Fruit fly (Drosophila melanogaster) whole organism, embryonic: ENCODE data around the gene CG12010.

Source experiments
- Atf3 ChIP-seq: fragments of 200-800 bp; sonication (Bioruptor generic); optimal IDR thresholded peaks from 3 replicates; lab custom pipeline; 2016; ENCODE audit warnings: missing biosample characterization, missing genetic modification characterization
- Bgb ChIP-seq: fragments of 200-800 bp; sonication (Bioruptor generic); IDR thresholded peaks from 2 replicates; pipeline ENCODE4 v1.3.6; 2022; ENCODE audit warnings: missing biosample characterization, missing genetic modification characterization; ENCODE audit not compliant: partially characterized antibody
- CG10274 ChIP-seq: fragments of 200-800 bp; sonication (Bioruptor generic); optimal IDR thresholded peaks from 3 replicates; lab custom pipeline; 2017; ENCODE audit warnings: missing biosample characterization, mild to moderate bottlenecking, missing genetic modification characterization
- CG10654 ChIP-seq: fragments of 200-800 bp; sonication (Bioruptor generic); optimal IDR thresholded peaks from 2 replicates; lab custom pipeline; 2016; ENCODE audit warnings: missing biosample characterization, missing genetic modification characterization
- CG14014 ChIP-seq: fragments of 200-800 bp; sonication (Bioruptor generic); IDR thresholded peaks from 2 replicates; pipeline ENCODE4 v1.3.6; 2022; ENCODE audit warnings: missing biosample characterization, missing genetic modification characterization
- CG14441 ChIP-seq: fragments of 200-800 bp; sonication (Bioruptor generic); IDR thresholded peaks from 2 replicates; pipeline ENCODE4 v1.3.6; 2022; ENCODE audit warnings: missing biosample characterization, missing genetic modification characterization
- CG15269 ChIP-seq: fragments of 200-800 bp; sonication (Bioruptor generic); optimal IDR thresholded peaks from 2 replicates; lab custom pipeline; 2018; ENCODE audit warnings: missing biosample characterization, mild to moderate bottlenecking, missing genetic modification characterization, moderate library complexity
- CG1602 ChIP-seq: fragments of 200-800 bp; sonication (Bioruptor generic); optimal IDR thresholded peaks from 3 replicates; lab custom pipeline; 2016; ENCODE audit warnings: missing biosample characterization, missing genetic modification characterization
- CG17186 ChIP-seq: fragments of 200-800 bp; sonication (Bioruptor generic); optimal IDR thresholded peaks from 3 replicates; lab custom pipeline; 2017; ENCODE audit warnings: missing biosample characterization, missing genetic modification reagents, missing genetic modification characterization
- CG17361 ChIP-seq: fragments of 200-800 bp; sonication (Bioruptor generic); IDR thresholded peaks from 3 replicates; pipeline ENCODE4 v1.3.6; 2022; ENCODE audit warnings: missing biosample characterization, missing genetic modification characterization
- CG18262 ChIP-seq: fragments of 200-800 bp; optimal IDR thresholded peaks from 3 replicates; lab custom pipeline; 2019; ENCODE audit warnings: missing biosample characterization, mild to moderate bottlenecking, missing genetic modification characterization, moderate library complexity
- CG18764 ChIP-seq: fragments of 200-800 bp; sonication (Bioruptor generic); optimal IDR thresholded peaks from 3 replicates; lab custom pipeline; 2016; ENCODE audit warnings: missing biosample characterization, missing genetic modification characterization
- CG2712 ChIP-seq: fragments of 200-800 bp; optimal IDR thresholded peaks from 3 replicates; lab custom pipeline; 2019; ENCODE audit warnings: missing biosample characterization, mild to moderate bottlenecking, missing genetic modification characterization, moderate library complexity
- CG30403 ChIP-seq: fragments of 200-800 bp; sonication (Bioruptor generic); optimal IDR thresholded peaks from 3 replicates; lab custom pipeline; 2016; ENCODE audit warnings: missing biosample characterization, missing genetic modification characterization
- CG31224 ChIP-seq: fragments of 200-800 bp; sonication (Bioruptor generic); IDR thresholded peaks from 2 replicates; pipeline ENCODE4 v1.3.6; 2022; ENCODE audit warnings: missing biosample characterization, missing genetic modification characterization
- CG32772 ChIP-seq: fragments of 200-800 bp; sonication (Bioruptor generic); IDR thresholded peaks from 2 replicates; pipeline ENCODE4 v1.3.6; 2022; ENCODE audit warnings: missing biosample characterization, missing genetic modification characterization
- CG4404 ChIP-seq: fragments of 200-800 bp; sonication (Bioruptor generic); IDR thresholded peaks from 2 replicates; pipeline ENCODE4 v1.3.6; 2022; ENCODE audit warnings: missing biosample characterization, missing genetic modification characterization
- CG4424 ChIP-seq: fragments of 200-800 bp; sonication (Bioruptor generic); optimal IDR thresholded peaks from 3 replicates; lab custom pipeline; 2016; ENCODE audit warnings: missing biosample characterization, missing genetic modification characterization
- CG5180 ChIP-seq: fragments of 200-800 bp; sonication (Bioruptor generic); optimal IDR thresholded peaks from 3 replicates; lab custom pipeline; 2017; ENCODE audit warnings: missing biosample characterization, missing genetic modification characterization, mild to moderate bottlenecking, moderate library complexity, missing genetic modification reagents
- CG7556 ChIP-seq: fragments of 200-800 bp; sonication (Bioruptor generic); optimal IDR thresholded peaks from 2 replicates; lab custom pipeline; 2017; ENCODE audit warnings: missing biosample characterization, mild to moderate bottlenecking, missing genetic modification characterization
- CG7745 ChIP-seq: fragments of 200-800 bp; sonication (Bioruptor generic); optimal IDR thresholded peaks from 2 replicates; lab custom pipeline; 2018; ENCODE audit warnings: missing biosample characterization, mild to moderate bottlenecking, missing genetic modification characterization, moderate library complexity
- CG9437 ChIP-seq: fragments of 200-800 bp; sonication (Bioruptor generic); optimal IDR thresholded peaks from 2 replicates; lab custom pipeline; 2018; ENCODE audit warnings: missing biosample characterization, mild to moderate bottlenecking, missing genetic modification characterization
- CG9727 ChIP-seq: fragments of 200-800 bp; sonication (Bioruptor generic); optimal IDR thresholded peaks from 3 replicates; lab custom pipeline; 2017; ENCODE audit warnings: missing biosample characterization, mild to moderate bottlenecking, missing genetic modification characterization
- CG9876 ChIP-seq: fragments of 200-800 bp; sonication (Bioruptor generic); optimal IDR thresholded peaks from 2 replicates; lab custom pipeline; 2016; ENCODE audit warnings: missing biosample characterization, missing genetic modification characterization
- Dad ChIP-seq: fragments of 200-800 bp; sonication (Bioruptor generic); optimal IDR thresholded peaks from 3 replicates; lab custom pipeline; 2016; ENCODE audit warnings: missing biosample characterization, missing genetic modification characterization
- Deaf1 ChIP-seq: fragments of 200-800 bp; optimal IDR thresholded peaks from 3 replicates; lab custom pipeline; 2019; ENCODE audit warnings: missing biosample characterization, mild to moderate bottlenecking, missing genetic modification characterization, moderate library complexity
- Dp ChIP-seq: fragments of 200-800 bp; sonication (Bioruptor generic); optimal IDR thresholded peaks from 2 replicates; lab custom pipeline; 2018; ENCODE audit warnings: missing biosample characterization, mild to moderate bottlenecking, missing genetic modification characterization, moderate library complexity
- Fer3 ChIP-seq: fragments of 200-800 bp; sonication (Bioruptor generic); optimal IDR thresholded peaks from 2 replicates; lab custom pipeline; 2018; ENCODE audit warnings: missing biosample characterization, mild to moderate bottlenecking, missing genetic modification characterization, moderate library complexity
- Gsc ChIP-seq: fragments of 200-800 bp; sonication (Bioruptor generic); IDR thresholded peaks from 2 replicates; pipeline ENCODE4 v1.3.6; 2022; ENCODE audit warnings: missing biosample characterization, missing genetic modification characterization
- H2.0 ChIP-seq: fragments of 200-800 bp; sonication (Bioruptor generic); IDR thresholded peaks from 2 replicates; pipeline ENCODE4 v1.3.6; 2022; ENCODE audit warnings: missing biosample characterization, missing genetic modification characterization
- HLH3B ChIP-seq: fragments of 200-800 bp; sonication (Bioruptor generic); IDR thresholded peaks from 2 replicates; pipeline ENCODE4 v1.3.6; 2022; ENCODE audit warnings: missing biosample characterization, missing genetic modification characterization
- NK7.1 ChIP-seq: fragments of 200-800 bp; sonication (Bioruptor generic); optimal IDR thresholded peaks from 3 replicates; lab custom pipeline; 2016; ENCODE audit warnings: missing biosample characterization, missing genetic modification characterization
- Optix ChIP-seq: fragments of 200-800 bp; sonication (Bioruptor generic); IDR thresholded peaks from 3 replicates; pipeline ENCODE4 v1.3.6; 2022; ENCODE audit warnings: missing biosample characterization, missing genetic modification characterization
- Ptx1 ChIP-seq: fragments of 200-800 bp; sonication (Bioruptor generic); IDR thresholded peaks from 2 replicates; pipeline ENCODE4 v1.3.6; 2022; ENCODE audit warnings: missing biosample characterization, missing genetic modification characterization
- Rx ChIP-seq: fragments of 200-800 bp; sonication (Bioruptor generic); IDR thresholded peaks from 2 replicates; pipeline ENCODE4 v1.3.6; 2022; ENCODE audit warnings: missing biosample characterization, missing genetic modification characterization
- Side ChIP-seq: fragments of 200-800 bp; sonication (Bioruptor generic); optimal IDR thresholded peaks from 2 replicates; lab custom pipeline; 2016; ENCODE audit warnings: missing biosample characterization, missing genetic modification characterization
- Sox100B ChIP-seq: fragments of 200-800 bp; sonication (Bioruptor generic); optimal IDR thresholded peaks from 3 replicates; lab custom pipeline; 2018; ENCODE audit warnings: missing biosample characterization, mild to moderate bottlenecking, missing genetic modification characterization
- Sox102F ChIP-seq: fragments of 200-800 bp; sonication (Bioruptor generic); optimal IDR thresholded peaks from 2 replicates; lab custom pipeline; 2018; ENCODE audit warnings: missing biosample characterization, mild to moderate bottlenecking, missing genetic modification characterization, moderate library complexity
- Stat92E ChIP-seq, 3 experiments: fragments of >200 bp in 2 of 3; fragments of 200-800 bp in 1 of 3; sonication (Bioruptor generic) in 1 of 3; optimal IDR thresholded peaks; 2 replicates each; lab custom pipeline; 2017 to 2019; ENCODE audit warnings: missing biosample characterization in 3 of 3, missing genetic modification characterization in 3 of 3, mild to moderate bottlenecking in 1 of 3, moderate library complexity in 1 of 3
- ara ChIP-seq: fragments of 200-800 bp; sonication (Bioruptor generic); IDR thresholded peaks from 2 replicates; pipeline ENCODE4 v1.3.6; 2022; ENCODE audit warnings: missing biosample characterization, missing genetic modification characterization
- br ChIP-seq: fragments of >200 bp; optimal IDR thresholded peaks from 2 replicates; lab custom pipeline; 2017
- chm ChIP-seq: fragments of 200-800 bp; sonication (Bioruptor generic); IDR thresholded peaks from 2 replicates; pipeline ENCODE4 v1.3.6; 2022; ENCODE audit warnings: missing biosample characterization, missing genetic modification characterization
- corto ChIP-seq: fragments of 200-800 bp; sonication (Bioruptor generic); optimal IDR thresholded peaks from 2 replicates; lab custom pipeline; 2016; ENCODE audit warnings: missing biosample characterization, mild to moderate bottlenecking, missing genetic modification characterization, moderate library complexity
- dmrt99B ChIP-seq: fragments of 200-800 bp; sonication (Bioruptor generic); optimal IDR thresholded peaks from 2 replicates; lab custom pipeline; 2018; ENCODE audit warnings: missing biosample characterization, mild to moderate bottlenecking, missing genetic modification characterization, moderate library complexity
- dysf ChIP-seq: fragments of 200-800 bp; sonication (Bioruptor generic); IDR thresholded peaks from 3 replicates; pipeline ENCODE4 v1.3.6; 2022; ENCODE audit warnings: missing biosample characterization, missing genetic modification characterization
- kay ChIP-seq: fragments of 200-800 bp; sonication (Bioruptor generic); optimal IDR thresholded peaks from 2 replicates; lab custom pipeline; 2016; ENCODE audit warnings: missing biosample characterization, missing genetic modification characterization
- lbe ChIP-seq: fragments of 200-800 bp; sonication (Bioruptor generic); optimal IDR thresholded peaks from 2 replicates; lab custom pipeline; 2016; ENCODE audit warnings: missing biosample characterization, mild to moderate bottlenecking, missing genetic modification characterization
- ranshi ChIP-seq: fragments of 200-800 bp; sonication (Bioruptor generic); IDR thresholded peaks from 2 replicates; pipeline ENCODE4 v1.3.6; 2022; ENCODE audit warnings: missing biosample characterization, missing genetic modification characterization
- repo ChIP-seq: fragments of 200-800 bp; sonication (Bioruptor generic); optimal IDR thresholded peaks from 2 replicates; lab custom pipeline; 2016; ENCODE audit warnings: missing biosample characterization, missing genetic modification characterization
- sens ChIP-seq: fragments of 200-800 bp; sonication (Bioruptor generic); peaks from one replicate; lab custom pipeline; 2016; ENCODE audit warnings: missing biosample characterization, missing genetic modification characterization
- zen ChIP-seq: fragments of 200-800 bp; sonication (Bioruptor generic); optimal IDR thresholded peaks from 3 replicates; lab custom pipeline; 2018; ENCODE audit warnings: missing biosample characterization, mild to moderate bottlenecking, missing genetic modification characterization, moderate library complexity
- zen2 ChIP-seq: fragments of 200-800 bp; sonication (Bioruptor generic); IDR thresholded peaks from 3 replicates; pipeline ENCODE4 v1.3.6; 2022; ENCODE audit warnings: missing biosample characterization, missing genetic modification characterization; ENCODE audit not compliant: partially characterized antibody

The CG12010 gene

DNA sequence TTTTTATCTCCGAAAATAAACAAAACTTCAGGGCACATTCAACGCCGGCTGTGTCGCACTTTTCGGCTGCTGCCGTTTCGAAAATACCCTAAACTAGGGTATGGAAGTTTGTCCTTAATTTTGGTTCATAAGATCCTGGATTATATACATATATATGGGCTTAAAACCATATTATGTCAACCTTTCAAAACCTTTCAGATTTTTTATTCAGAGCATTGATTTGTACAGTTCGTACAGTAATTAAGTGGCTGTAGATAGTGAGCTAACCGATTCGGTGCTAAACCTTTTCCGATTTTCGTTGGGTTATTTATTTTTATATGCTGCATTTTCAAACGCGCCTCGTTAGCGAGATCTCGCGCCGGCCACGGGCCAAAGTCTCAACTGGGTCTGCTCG, 15.6 kb downstream of the CG12010 start (continued):
- peak; percentile 1 for TF ChIP-seq CG15269 (tag; lab: Kevin White, UChicago)
- peak; percentile 13 for TF ChIP-seq CG9727 (GFP tag; lab: Kevin White, UChicago)
- peak; percentile 82 for TF ChIP-seq sens
- TF ChIP-seq Dp (GFP tag; lab: Kevin White, UChicago) = no peak
- TF ChIP-seq CG17361 (GFP tag; lab: Robert Waterston, UW) = peak; percentile 83
- peak; percentile 18 for TF ChIP-seq Sox102F
- peak; percentile 27 for TF ChIP-seq CG9437
- no peak for TF ChIP-seq zen2 (GFP tag; lab: Robert Waterston, UW)
- peak; percentile 12 for TF ChIP-seq kay (GFP tag; lab: Kevin White, UChicago)
- TF ChIP-seq CG32772 = peak; percentile 23; the same call in 1 of the 2 replicates
- TF ChIP-seq ranshi (GFP tag; lab: Robert Waterston, UW) = peak; percentile 60
- TF ChIP-seq CG7556 = peak; percentile 68
- TF ChIP-seq CG4404 = 0 out of 2 replicates have a peak, but pooled peaks have one; percentile 12
- peak; percentile 84 for TF ChIP-seq CG18262 (tag; lab: Kevin White, UChicago)
- TF ChIP-seq CG30403 (GFP tag; lab: Kevin White, UChicago) = peak; percentile 63
- peak; percentile 3 for TF ChIP-seq CG18764 (GFP tag; lab: Kevin White, UChicago)
- TF ChIP-seq br (lab: Kevin White, UChicago) = no peak
- TF ChIP-seq Stat92E (GFP tag; optimal IDR thresholded peaks at IDR 0.05; lab: Kevin White, UChicago) = no peak
- peak; percentile 37 for TF ChIP-seq CG10654 (GFP tag; lab: Kevin White, UChicago)
- TF ChIP-seq CG2712 (tag; lab: Kevin White, UChicago) = peak; percentile 76
- no peak for TF ChIP-seq CG14014 (GFP tag; lab: Robert Waterston, UW)
- TF ChIP-seq CG1602 (GFP tag; lab: Kevin White, UChicago) = peak; percentile 28
- TF ChIP-seq CG10274 (GFP tag; lab: Kevin White, UChicago) = peak; percentile 24
- peak; percentile 13 for TF ChIP-seq zen (tag; lab: Kevin White, UChicago)
- TF ChIP-seq dysf = peak; percentile 66; the same call in 2 of the 3 replicates
- TF ChIP-seq HLH3B (GFP tag; lab: Robert Waterston, UW) = peak; percentile 54; the same call in 1 of the 2 replicates
- 0 out of 2 replicates have a peak, but pooled peaks have one; percentile 23 for TF ChIP-seq H2.0 (GFP tag; lab: Robert Waterston, UW)
- peak; percentile 31 for TF ChIP-seq Dad (GFP tag; lab: Kevin White, UChicago)
- no peak for TF ChIP-seq chm (GFP tag; lab: Robert Waterston, UW)
- no peak for TF ChIP-seq repo
- TF ChIP-seq Sox100B (GFP tag; lab: Kevin White, UChicago) = peak; percentile 77
- TF ChIP-seq dmrt99B (tag; lab: Kevin White, UChicago) = peak; percentile 73
- TF ChIP-seq CG9876 (GFP tag; lab: Kevin White, UChicago) = no peak
- peak; percentile 28; the same call in 1 of the 2 replicates for TF ChIP-seq Rx
- TF ChIP-seq NK7.1 = peak; percentile 4
- peak; percentile 40 for TF ChIP-seq CG4424 (GFP tag; lab: Kevin White, UChicago)
- TF ChIP-seq Fer3 (tag; lab: Kevin White, UChicago) = peak; percentile 20
- TF ChIP-seq CG31224 = no peak
- TF ChIP-seq ara (GFP tag; lab: Robert Waterston, UW) = no peak
- TF ChIP-seq Optix = no peak
- no peak for TF ChIP-seq CG7745
- TF ChIP-seq Deaf1 (tag; lab: Kevin White, UChicago) = peak; percentile 12
- peak; percentile 3 for TF ChIP-seq CG17186 (GFP tag; lab: Kevin White, UChicago)
- no peak for TF ChIP-seq Bgb (GFP tag; lab: Robert Waterston, UW)
- peak; percentile 13 for TF ChIP-seq Atf3
- TF ChIP-seq lbe = peak; percentile 50
- peak; percentile 43 for TF ChIP-seq Ptx1 (GFP tag; lab: Robert Waterston, UW)
- no peak for TF ChIP-seq CG14441 (GFP tag; lab: Robert Waterston, UW)
- TF ChIP-seq corto (GFP tag; lab: Kevin White, UChicago) = peak; percentile 47
- TF ChIP-seq Gsc (GFP tag; lab: Robert Waterston, UW) = peak; percentile 23; the same call in 1 of the 2 replicates
- TF ChIP-seq CG5180 (GFP tag; lab: Kevin White, UChicago) = peak; percentile 27
- TF ChIP-seq Side (GFP tag; lab: Kevin White, UChicago) = no peak
